Worm (Caenorhabditis elegans) whole organism, L4 larva: ENCODE measurements around the gene F08D12.4.

ENCODE experiments used
- D1046.2 ChIP-seq: fragments of 200-800 bp; sonication (Bioruptor generic); IDR thresholded peaks from 2 replicates; pipeline ENCODE4 v1.3.6; 2022; ENCODE audit warnings: missing genetic modification characterization, missing compliant biosample characterization
- F26F4.8 ChIP-seq: fragments of 200-800 bp; sonication (Bioruptor generic); conservative IDR thresholded peaks from 2 replicates; pipeline ENCODE4 v1.3.6; 2022; ENCODE audit warnings: missing genetic modification characterization, missing compliant biosample characterization
- F37D6.2 ChIP-seq: sonication (generic microtip); optimal IDR thresholded peaks from 2 replicates; lab custom pipeline; 2016; ENCODE audit warnings: mild to moderate bottlenecking, missing genetic modification characterization, missing compliant biosample characterization
- F49E8.2 ChIP-seq: sonication (generic microtip); optimal IDR thresholded peaks from 2 replicates; lab custom pipeline; 2016; ENCODE audit warnings: missing compliant biosample characterization, mild to moderate bottlenecking, missing genetic modification characterization, borderline replicate concordance
- R02D3.7 ChIP-seq: fragments of 150-350 bp; sonication (generic microtip); optimal IDR thresholded peaks from 3 replicates; lab custom pipeline; 2014; ENCODE audit warnings: missing biosample characterization, missing genetic modification characterization
- Y48G9A.11 ChIP-seq: fragments of 200-800 bp; sonication (Bioruptor generic); IDR thresholded peaks from 2 replicates; pipeline ENCODE4 v1.3.6; 2022; ENCODE audit warnings: missing genetic modification reagents, missing genetic modification characterization, missing compliant biosample characterization
- aha-1 ChIP-seq: fragments of 150-350 bp; peaks from one replicate; lab custom pipeline; 2014; ENCODE audit warnings: missing biosample characterization, missing genetic modification characterization
- arid-1 ChIP-seq: fragments of 200-800 bp; sonication (Bioruptor generic); conservative IDR thresholded peaks from 2 replicates; pipeline ENCODE4 v1.3.6; 2022; ENCODE audit warnings: missing genetic modification reagents, missing genetic modification characterization, missing compliant biosample characterization
- ceh-20 ChIP-seq: fragments of 200-800 bp; sonication (Bioruptor generic); IDR thresholded peaks from 2 replicates; pipeline ENCODE4 v1.3.6; 2022; ENCODE audit warnings: missing genetic modification reagents, missing genetic modification characterization, missing compliant biosample characterization
- ceh-62 ChIP-seq: sonication (generic microtip); optimal IDR thresholded peaks from 2 replicates; lab custom pipeline; 2017; ENCODE audit warnings: missing biosample characterization, missing genetic modification characterization
- cey-2 ChIP-seq: sonication (generic microtip); optimal IDR thresholded peaks from 3 replicates; lab custom pipeline; 2017; ENCODE audit warnings: missing genetic modification characterization, mild to moderate bottlenecking, missing compliant biosample characterization, antibody characterized with exemption, borderline replicate concordance; ENCODE audit not compliant: insufficient read depth
- dmd-6 ChIP-seq: fragments of 200-800 bp; sonication (Bioruptor generic); IDR thresholded peaks from 2 replicates; pipeline ENCODE4 v1.3.6; 2022; ENCODE audit warnings: missing genetic modification reagents, missing genetic modification characterization, missing compliant biosample characterization
- dmd-9 ChIP-seq: fragments of 200-800 bp; sonication (Bioruptor generic); IDR thresholded peaks from 2 replicates; pipeline ENCODE4 v1.3.6; 2022; ENCODE audit warnings: missing genetic modification reagents, missing genetic modification characterization, missing compliant biosample characterization
- duxl-1 ChIP-seq: sonication (generic microtip); optimal IDR thresholded peaks from 2 replicates; lab custom pipeline; 2016; ENCODE audit warnings: mild to moderate bottlenecking, missing genetic modification characterization, moderate library complexity, missing compliant biosample characterization; ENCODE audit not compliant: poor library complexity
- dve-1 ChIP-seq: sonication (generic microtip); optimal IDR thresholded peaks from 2 replicates; lab custom pipeline; 2017; ENCODE audit warnings: antibody characterized with exemption, mild to moderate bottlenecking, missing genetic modification characterization, missing compliant biosample characterization; ENCODE audit not compliant: insufficient read depth
- egl-43 ChIP-seq: fragments of 200-800 bp; sonication (Bioruptor generic); IDR thresholded peaks from 2 replicates; pipeline ENCODE4 v1.3.6; 2022; ENCODE audit warnings: missing genetic modification reagents, missing genetic modification characterization, missing compliant biosample characterization
- fkh-10 ChIP-seq: fragments of 150-350 bp; optimal IDR thresholded peaks from 2 replicates; lab custom pipeline; 2014; ENCODE audit warnings: missing biosample characterization, missing genetic modification reagents, missing genetic modification characterization
- gei-8 ChIP-seq: fragments of 200-800 bp; sonication (Bioruptor generic); optimal IDR thresholded peaks from 2 replicates; lab custom pipeline; 2018; ENCODE audit warnings: mild to moderate bottlenecking, missing genetic modification characterization, missing compliant biosample characterization
- hlh-11 ChIP-seq: fragments of 200-800 bp; sonication (Bioruptor generic); optimal IDR thresholded peaks from 2 replicates; lab custom pipeline; 2018; ENCODE audit warnings: mild to moderate bottlenecking, missing genetic modification characterization, missing compliant biosample characterization
- hlh-30 ChIP-seq: sonication (generic microtip); optimal IDR thresholded peaks from 2 replicates; lab custom pipeline; 2017; ENCODE audit warnings: antibody characterized with exemption, mild to moderate bottlenecking, missing genetic modification characterization, missing compliant biosample characterization; ENCODE audit not compliant: insufficient read depth
- hmg-1.1 ChIP-seq: fragments of 200-800 bp; sonication (Bioruptor generic); IDR thresholded peaks from 2 replicates; pipeline ENCODE4 v1.3.6; 2022; ENCODE audit warnings: missing genetic modification reagents, missing genetic modification characterization, missing compliant biosample characterization
- jun-1 ChIP-seq: fragments of 150-350 bp; optimal IDR thresholded peaks from 2 replicates; lab custom pipeline; 2014; ENCODE audit warnings: missing biosample characterization, missing genetic modification reagents, missing genetic modification characterization
- lim-7 ChIP-seq: fragments of 200-800 bp; sonication (Bioruptor generic); IDR thresholded peaks from 2 replicates; pipeline ENCODE4 v1.3.6; 2022; ENCODE audit warnings: missing genetic modification characterization, missing compliant biosample characterization
- lin-29 ChIP-seq: fragments of 200-800 bp; sonication (Bioruptor generic); IDR thresholded peaks from 2 replicates; pipeline ENCODE4 v1.3.6; 2022; ENCODE audit warnings: missing genetic modification reagents, missing genetic modification characterization, missing compliant biosample characterization
- lin-38 ChIP-seq: fragments of 200-800 bp; sonication (Bioruptor generic); IDR thresholded peaks from 2 replicates; pipeline ENCODE4 v1.3.6; 2022; ENCODE audit warnings: missing genetic modification reagents, missing genetic modification characterization, missing compliant biosample characterization
- lin-39 ChIP-seq: fragments of 150-350 bp; optimal IDR thresholded peaks from 2 replicates; lab custom pipeline; 2014; ENCODE audit warnings: missing biosample characterization, missing genetic modification reagents, missing genetic modification characterization
- lsy-2 ChIP-seq, 2 experiments: fragments of 150-350 bp in 1 of 2; sonication (generic microtip) in 1 of 2; optimal IDR thresholded peaks; 2 replicates each; lab custom pipeline; 2014 to 2017; ENCODE audit warnings: missing biosample characterization in 2 of 2, missing genetic modification characterization in 2 of 2
- mdl-1 ChIP-seq, 2 experiments: fragments of 150-350 bp in 1 of 2; sonication (generic microtip) in 1 of 2; optimal IDR thresholded peaks; 2 replicates each; lab custom pipeline; 2014 to 2017; ENCODE audit warnings: missing biosample characterization in 2 of 2, missing genetic modification characterization in 2 of 2
- mdt-29 ChIP-seq: fragments of 200-800 bp; sonication (Bioruptor generic); IDR thresholded peaks from 2 replicates; pipeline ENCODE4 v1.3.6; 2022; ENCODE audit warnings: missing genetic modification reagents, missing genetic modification characterization, missing compliant biosample characterization
- mep-1 ChIP-seq: fragments of 150-350 bp; sonication (generic microtip); optimal IDR thresholded peaks from 3 replicates; lab custom pipeline; 2014; ENCODE audit warnings: missing biosample characterization, missing genetic modification characterization
- mes-2 ChIP-seq: sonication (generic microtip); optimal IDR thresholded peaks from 2 replicates; lab custom pipeline; 2016; ENCODE audit warnings: missing genotype, mild to moderate bottlenecking, missing genetic modification characterization, missing compliant biosample characterization; ENCODE audit not compliant: poor library complexity, severe bottlenecking
- mxl-2 ChIP-seq: fragments of 200-800 bp; sonication (Bioruptor generic); conservative IDR thresholded peaks from 2 replicates; pipeline ENCODE4 v1.3.6; 2022; ENCODE audit warnings: missing genetic modification reagents, missing genetic modification characterization, missing compliant biosample characterization
- nhr-102 ChIP-seq: sonication (generic microtip); optimal IDR thresholded peaks from 2 replicates; lab custom pipeline; 2016; ENCODE audit warnings: mild to moderate bottlenecking, missing genetic modification characterization, moderate library complexity, missing compliant biosample characterization
- nhr-25 ChIP-seq: sonication (generic microtip); optimal IDR thresholded peaks from 2 replicates; lab custom pipeline; 2017; ENCODE audit warnings: missing genetic modification characterization, mild to moderate bottlenecking, missing compliant biosample characterization, antibody characterized with exemption, moderate library complexity, borderline replicate concordance; ENCODE audit not compliant: insufficient read depth
- nhr-28 ChIP-seq: fragments of 150-350 bp; optimal IDR thresholded peaks from 2 replicates; lab custom pipeline; 2014; ENCODE audit warnings: missing biosample characterization, missing genetic modification characterization
- nhr-6 ChIP-seq: fragments of 150-350 bp; optimal IDR thresholded peaks from 2 replicates; lab custom pipeline; 2014; ENCODE audit warnings: missing biosample characterization, missing genetic modification characterization
- nhr-76 ChIP-seq: fragments of 150-350 bp; optimal IDR thresholded peaks from 2 replicates; lab custom pipeline; 2014; ENCODE audit warnings: missing biosample characterization, missing genetic modification characterization
- nhr-77 ChIP-seq: fragments of 150-350 bp; optimal IDR thresholded peaks from 2 replicates; lab custom pipeline; 2014; ENCODE audit warnings: missing biosample characterization, missing genetic modification characterization
- rbr-2 ChIP-seq: sonication (generic microtip); optimal IDR thresholded peaks from 2 replicates; lab custom pipeline; 2016; ENCODE audit warnings: missing genotype, missing genetic modification characterization, missing compliant biosample characterization
- saeg-2 ChIP-seq: fragments of 200-800 bp; sonication (Bioruptor generic); IDR thresholded peaks from 2 replicates; pipeline ENCODE4 v1.3.6; 2022; ENCODE audit warnings: missing genetic modification reagents, missing genetic modification characterization, missing compliant biosample characterization
- skn-1 ChIP-seq: fragments of 150-350 bp; optimal IDR thresholded peaks from 2 replicates; lab custom pipeline; 2014; ENCODE audit warnings: missing biosample characterization, missing genetic modification characterization
- spr-3 ChIP-seq: fragments of 200-800 bp; sonication (Bioruptor generic); optimal IDR thresholded peaks from 2 replicates; lab custom pipeline; 2018; ENCODE audit warnings: mild to moderate bottlenecking, missing genetic modification characterization, missing compliant biosample characterization
- tra-1 ChIP-seq: fragments of 200-800 bp; sonication (Bioruptor generic); IDR thresholded peaks from 2 replicates; pipeline ENCODE4 v1.3.6; 2022; ENCODE audit warnings: missing genetic modification reagents, missing genetic modification characterization, missing compliant biosample characterization
- unc-130 ChIP-seq: sonication (generic microtip); optimal IDR thresholded peaks from 2 replicates; lab custom pipeline; 2016; ENCODE audit warnings: missing genetic modification reagents, missing genetic modification characterization, missing compliant biosample characterization
- unc-62 ChIP-seq, 3 experiments: fragments of 150-350 bp in 1 of 3; sonication (generic microtip); optimal IDR thresholded peaks in 2 of 3; peaks in 1 of 3; 1 replicate in 1 of 3; 2 replicates in 2 of 3; lab custom pipeline; 2014 to 2017; ENCODE audit warnings: missing biosample characterization in 3 of 3, missing genetic modification characterization in 3 of 3, missing genetic modification reagents in 3 of 3, missing genotype in 1 of 3
- zag-1 ChIP-seq: fragments of 150-350 bp; optimal IDR thresholded peaks from 2 replicates; lab custom pipeline; 2014; ENCODE audit warnings: missing biosample characterization, missing genetic modification characterization
- zfp-2 ChIP-seq: sonication (generic microtip); optimal IDR thresholded peaks from 2 replicates; lab custom pipeline; 2016; ENCODE audit warnings: mild to moderate bottlenecking, missing genetic modification characterization, missing compliant biosample characterization
- zip-2 ChIP-seq: fragments of 150-350 bp; optimal IDR thresholded peaks from 2 replicates; lab custom pipeline; 2014; ENCODE audit warnings: missing biosample characterization, missing genetic modification characterization
- ztf-7 ChIP-seq: fragments of 150-350 bp; optimal IDR thresholded peaks from 2 replicates; lab custom pipeline; 2014; ENCODE audit warnings: missing biosample characterization, missing genetic modification characterization

Gene F08D12.4

DNA sequence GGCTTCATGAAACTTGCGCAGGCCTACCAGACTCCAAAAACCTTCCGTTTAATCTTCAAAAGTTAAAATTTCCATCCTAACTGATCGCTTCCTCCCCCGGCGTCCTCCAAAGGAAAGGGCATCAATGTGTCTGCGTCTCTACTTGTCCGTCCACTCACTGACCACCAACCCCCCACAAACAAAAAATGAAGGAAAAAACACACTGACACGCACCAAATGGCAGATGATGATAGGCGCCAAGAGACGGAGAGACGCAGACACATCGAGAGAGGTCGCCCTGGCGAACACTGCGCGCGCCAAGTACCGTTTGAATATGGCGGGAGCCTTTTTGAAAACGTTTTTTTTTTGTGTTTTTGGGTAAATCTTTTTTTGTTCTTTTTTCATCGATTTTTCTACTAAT, 43.2 kb upstream of the F08D12.4 start:
- no peak for TF ChIP-seq F49E8.2 (tag; lab: Kevin White, UChicago)
- TF ChIP-seq D1046.2 (GFP tag; lab: Robert Waterston, UW): no peak
- TF ChIP-seq aha-1 (tag; lab: Kevin White, UChicago): peak; percentile 70
- 0 out of 2 replicates have a peak, but pooled peaks have one; percentile 8 for TF ChIP-seq dmd-6 (GFP tag; lab: Robert Waterston, UW)
- TF ChIP-seq zip-2 (tag; lab: Kevin White, UChicago): no peak
- no peak for TF ChIP-seq saeg-2 (GFP tag; lab: Robert Waterston, UW)
- no peak for TF ChIP-seq fkh-10 (GFP tag; lab: Kevin White, UChicago)
- no peak for TF ChIP-seq spr-3
- peak; percentile 46 for TF ChIP-seq hlh-30
- no peak for TF ChIP-seq rbr-2 (tag; lab: Kevin White, UChicago)
- TF ChIP-seq R02D3.7 (tag; lab: Kevin White, UChicago): no peak
- no peak for TF ChIP-seq gei-8 (GFP tag; lab: Kevin White, UChicago)
- TF ChIP-seq nhr-77 (tag; lab: Kevin White, UChicago): no peak
- peak; percentile 28 to 37 for TF ChIP-seq mdl-1 (tag; optimal IDR thresholded peaks at IDR 0.05; lab: Kevin White, UChicago)
- no peak for TF ChIP-seq ceh-20 (GFP tag; lab: Robert Waterston, UW)
- no peak for TF ChIP-seq mxl-2 (GFP tag; lab: Robert Waterston, UW)
- peak; percentile 59 for TF ChIP-seq mes-2 (tag; lab: Kevin White, UChicago)
- no peak for TF ChIP-seq tra-1
- TF ChIP-seq lsy-2 (tag; optimal IDR thresholded peaks at IDR 0.05; lab: Kevin White, UChicago): peak in 1 of 2 experiments; percentile 30
- no peak for TF ChIP-seq nhr-28 (tag; lab: Kevin White, UChicago)
- no peak for TF ChIP-seq F26F4.8 (GFP tag; lab: Robert Waterston, UW)
- no peak for TF ChIP-seq lim-7 (GFP tag; lab: Robert Waterston, UW)
- no peak for TF ChIP-seq jun-1 (tag; lab: Kevin White, UChicago)
- TF ChIP-seq hlh-11 (tag; lab: Kevin White, UChicago): peak; percentile 21
- no peak for TF ChIP-seq zfp-2
- 0 out of 2 replicates have a peak, but pooled peaks have one; percentile 44 for TF ChIP-seq dmd-9 (GFP tag; lab: Robert Waterston, UW)
- no peak for TF ChIP-seq lin-39 (tag; lab: Kevin White, UChicago)
- TF ChIP-seq cey-2 (tag; lab: Kevin White, UChicago): no peak
- no peak for TF ChIP-seq nhr-102
- TF ChIP-seq dve-1 (tag; lab: Kevin White, UChicago): no peak
- no peak for TF ChIP-seq ztf-7 (tag; lab: Kevin White, UChicago)
- TF ChIP-seq mep-1 (tag; lab: Kevin White, UChicago): peak; percentile 64
- TF ChIP-seq mdt-29: no peak
- no peak for TF ChIP-seq ceh-62 (tag; lab: Kevin White, UChicago)
- no peak for TF ChIP-seq F37D6.2 (tag; lab: Kevin White, UChicago)
- TF ChIP-seq unc-130: no peak
- no peak for TF ChIP-seq arid-1 (GFP tag; lab: Robert Waterston, UW)
- peak; percentile 84 for TF ChIP-seq duxl-1
- no peak; the same call in 1 of the 2 replicates for TF ChIP-seq lin-38 (GFP tag; lab: Robert Waterston, UW)
- TF ChIP-seq nhr-25 (tag; lab: Kevin White, UChicago): peak; percentile 15
- TF ChIP-seq unc-62 (GFP tag; optimal IDR thresholded peaks at IDR 0.05 in 1 of 2; lab: Kevin White, UChicago): peak in 1 of 2 experiments; percentile 47
- TF ChIP-seq unc-62 (tag; optimal IDR thresholded peaks at IDR 0.05; lab: Kevin White, UChicago): no peak
- no peak for TF ChIP-seq lin-29 (GFP tag; lab: Robert Waterston, UW)
- no peak for TF ChIP-seq Y48G9A.11 (GFP tag; lab: Robert Waterston, UW)
- no peak for TF ChIP-seq skn-1
- TF ChIP-seq nhr-76 (tag; lab: Kevin White, UChicago): no peak
- peak; percentile 26 for TF ChIP-seq nhr-6
- peak; percentile 72 for TF ChIP-seq hmg-1.1 (GFP tag; lab: Robert Waterston, UW)
- TF ChIP-seq zag-1 (tag; lab: Kevin White, UChicago): no peak
- 0 out of 2 replicates have a peak, but pooled peaks have one; percentile 7 for TF ChIP-seq egl-43 (GFP tag; lab: Robert Waterston, UW)
